Worm (Caenorhabditis elegans) whole organism, L1 larva: ENCODE results near the gene clec-224.

ENCODE experiments used
- ceh-82 ChIP-seq, 3 experiments: fragments of 150-350 bp in 1 of 3; sonication (generic microtip) in 2 of 3; optimal IDR thresholded peaks; 2 replicates each; lab custom pipeline; 2014 to 2017; ENCODE audit warnings: missing biosample characterization in 3 of 3, missing genetic modification characterization in 3 of 3
- fos-1 ChIP-seq: fragments of 150-350 bp; optimal IDR thresholded peaks from 2 replicates; lab custom pipeline; 2014; ENCODE audit warnings: missing biosample characterization, missing genetic modification characterization
- lir-3 ChIP-seq: sonication (generic microtip); optimal IDR thresholded peaks from 2 replicates; lab custom pipeline; 2016; ENCODE audit warnings: mild to moderate bottlenecking, missing genetic modification characterization, moderate library complexity, missing compliant biosample characterization; ENCODE audit not compliant: poor library complexity
- snpc-4 ChIP-seq: fragments of 150-350 bp; optimal IDR thresholded peaks from 2 replicates; lab custom pipeline; 2014; ENCODE audit warnings: missing biosample characterization, missing genetic modification characterization
- tbx-2 ChIP-seq: sonication (generic microtip); optimal IDR thresholded peaks from 2 replicates; lab custom pipeline; 2016; ENCODE audit warnings: missing genetic modification characterization, missing compliant biosample characterization

DNA sequence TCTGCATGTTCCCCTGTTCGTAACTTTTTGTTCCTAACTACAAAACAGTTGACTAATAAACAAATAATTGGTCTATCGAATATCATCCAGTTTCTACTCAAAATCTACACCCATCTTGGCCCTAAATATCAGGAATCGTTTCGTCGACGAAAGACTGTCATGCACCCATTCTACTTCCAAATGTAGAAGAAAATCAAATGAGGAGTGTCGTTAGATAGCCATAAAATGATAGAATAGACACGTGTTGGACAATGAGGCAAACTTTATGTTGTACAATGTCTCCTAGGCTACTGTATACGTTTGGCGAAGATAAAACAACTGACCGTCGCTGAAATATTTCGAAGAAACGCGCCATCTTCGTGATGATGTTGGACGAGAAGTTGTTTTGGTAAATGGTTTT is 19.3 kb downstream of the clec-224 start:
- TF ChIP-seq fos-1 (no peak), ceh-82 (tag; optimal IDR thresholded peaks at IDR 0.05; lab: Kevin White, UChicago) (no peak), tbx-2 (tag; lab: Kevin White, UChicago) (no peak), snpc-4 (tag; lab: Kevin White, UChicago) (no peak), lir-3 (tag; lab: Kevin White, UChicago) (no peak)
